Worm (Caenorhabditis elegans): ENCODE data around the gene K11H12.7.

DNA sequence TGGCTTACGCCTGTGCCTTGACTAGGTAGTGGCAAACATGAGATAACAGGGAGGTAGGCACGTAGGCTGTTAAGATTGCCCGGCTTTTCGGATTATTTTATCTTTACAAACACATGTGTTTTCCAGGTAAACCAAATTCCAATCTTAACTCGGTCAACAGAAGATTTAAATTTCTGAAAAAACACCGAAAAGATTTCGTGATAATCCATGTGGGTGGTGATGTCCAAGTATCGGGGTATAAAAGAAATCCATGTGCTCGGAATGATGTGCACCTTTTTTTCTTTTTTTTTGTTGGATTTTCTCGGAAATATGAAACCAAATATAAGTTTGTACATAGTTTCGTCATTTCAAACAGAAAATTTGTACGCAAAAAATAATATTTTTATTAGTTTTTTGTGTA lies 21.8 kb upstream of the K11H12.7 start:
- TF ChIP-seq pqm-1 (tag; optimal IDR thresholded peaks at IDR 0.05) (no peak), rnt-1 (tag; optimal IDR thresholded peaks at IDR 0.05) (no peak), lsy-2 (tag; optimal IDR thresholded peaks at IDR 0.05) (no peak), swsn-7 (tag; optimal IDR thresholded peaks at IDR 0.05) (no peak), lin-39 (tag; optimal IDR thresholded peaks at IDR 0.05) (no peak)

Data from whole organism, L1 larva.